Worm (Caenorhabditis elegans) whole organism, late embryonic: ENCODE measurements around the gene nhr-27.

ENCODE experiments used
- T23F11.4 ChIP-seq: fragments of 200-800 bp; sonication (Bioruptor generic); optimal IDR thresholded peaks from 2 replicates; lab custom pipeline; 2018; ENCODE audit warnings: mild to moderate bottlenecking, missing genetic modification characterization, missing compliant biosample characterization
- che-1 ChIP-seq: sonication (generic microtip); optimal IDR thresholded peaks from 2 replicates; lab custom pipeline; 2016; ENCODE audit warnings: mild to moderate bottlenecking, missing genetic modification characterization, missing compliant biosample characterization
- ets-4 ChIP-seq: sonication (generic microtip); optimal IDR thresholded peaks from 2 replicates; lab custom pipeline; 2016; ENCODE audit warnings: missing genetic modification characterization, missing compliant biosample characterization
- hlh-15 ChIP-seq: sonication (generic microtip); optimal IDR thresholded peaks from 2 replicates; lab custom pipeline; 2016; ENCODE audit warnings: missing genetic modification characterization, missing compliant biosample characterization
- odd-2 ChIP-seq: sonication (generic microtip); optimal IDR thresholded peaks from 2 replicates; lab custom pipeline; 2017; ENCODE audit warnings: antibody characterized with exemption, mild to moderate bottlenecking, missing genetic modification characterization, missing compliant biosample characterization
- pat-9 ChIP-seq: fragments of 200-800 bp; sonication (Bioruptor generic); optimal IDR thresholded peaks from 2 replicates; lab custom pipeline; 2018; ENCODE audit warnings: mild to moderate bottlenecking, missing genetic modification characterization, moderate library complexity, missing compliant biosample characterization
- rnt-1 ChIP-seq: sonication (generic microtip); optimal IDR thresholded peaks from 2 replicates; lab custom pipeline; 2016; ENCODE audit warnings: missing genetic modification characterization, missing compliant biosample characterization
- syd-9 ChIP-seq: sonication (generic microtip); optimal IDR thresholded peaks from 2 replicates; lab custom pipeline; 2016; ENCODE audit warnings: mild to moderate bottlenecking, missing genetic modification characterization, moderate library complexity, missing compliant biosample characterization
- unc-86 ChIP-seq: sonication (generic microtip); optimal IDR thresholded peaks from 2 replicates; lab custom pipeline; 2016; ENCODE audit warnings: missing genetic modification characterization, missing compliant biosample characterization

ce11 chrX:12750805-12751204 is 57.3 kb downstream of the nhr-27 start:
- TF ChIP-seq che-1 (tag; lab: Kevin White, UChicago) (no peak), rnt-1 (tag; lab: Kevin White, UChicago) (no peak), unc-86 (tag; lab: Kevin White, UChicago) (no peak), T23F11.4 (no peak), ets-4 (tag; lab: Kevin White, UChicago) (no peak), syd-9 (no peak), pat-9 (no peak), hlh-15 (tag; lab: Kevin White, UChicago) (no peak), odd-2 (tag; lab: Kevin White, UChicago) (no peak)
